Worm (Caenorhabditis elegans): Measurements from ENCODE around the gene sym-2.

ce11 chrII:9170851-9171250 is 17.4 kb downstream of the sym-2 start:
- TF ChIP-seq him-1 (tag; optimal IDR thresholded peaks at IDR 0.05) (no peak), W03F9.2 (tag; optimal IDR thresholded peaks at IDR 0.05) (no peak)
